Fruit fly (Drosophila melanogaster) Kc167 (cell line): Measurements from ENCODE around the gene stumps.

Source experiments
- Sin3A ChIP-seq: fragments of >200 bp; optimal IDR thresholded peaks from 2 replicates; lab custom pipeline; 2018; ENCODE audit warnings: missing external identifiers
- psq ChIP-seq: fragments of >200 bp; optimal IDR thresholded peaks from 2 replicates; lab custom pipeline; 2017; ENCODE audit warnings: missing external identifiers

DNA sequence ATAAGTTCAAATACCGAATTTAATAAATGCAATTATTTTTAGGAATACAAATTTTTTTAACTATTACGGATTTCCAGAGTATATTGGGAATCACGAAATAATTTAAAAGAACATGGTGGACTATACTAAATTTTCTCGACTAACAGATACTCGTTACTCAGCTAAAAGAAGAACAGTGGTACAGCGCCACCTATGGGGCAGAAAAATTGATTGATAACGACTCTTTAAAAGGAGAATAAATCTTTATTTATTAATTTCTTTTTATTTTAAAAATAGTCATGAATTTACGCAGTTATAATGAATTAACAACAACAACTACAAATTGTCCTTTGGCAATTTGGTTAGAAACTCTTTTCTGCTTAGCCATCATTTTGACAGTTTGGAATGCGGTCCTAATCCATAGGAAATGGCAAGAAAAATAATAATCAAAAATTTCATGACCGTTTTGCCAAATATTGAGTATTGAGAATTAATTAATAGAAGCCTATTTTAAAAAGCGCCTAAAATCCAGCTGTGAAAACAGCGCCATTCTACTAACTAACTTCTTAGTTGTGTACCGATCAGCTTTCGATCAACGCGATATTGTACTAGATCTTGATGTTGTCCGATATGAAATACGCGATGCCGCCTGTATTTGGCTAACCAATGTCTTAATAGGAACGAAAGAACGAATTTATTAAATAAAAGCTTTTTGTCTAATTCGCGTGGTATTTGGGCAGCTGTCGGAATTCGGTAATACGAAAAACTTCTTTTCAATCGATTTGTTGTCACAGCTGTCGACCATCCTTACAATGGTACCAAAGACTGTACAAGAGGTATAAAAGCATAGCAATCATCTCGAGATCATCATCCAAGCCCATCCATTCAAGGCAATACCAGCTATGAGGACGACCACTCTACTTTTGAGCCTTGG lies 11.7 kb upstream of the stumps start, which contains the start of gene CG14852:
- no peak for TF ChIP-seq psq (lab: Kevin White, UChicago)
- no peak for TF ChIP-seq Sin3A (lab: Kevin White, UChicago)
